Fruit fly (Drosophila melanogaster): ENCODE measurements around the gene Gbeta13F.

Gbeta13F gene

DNA sequence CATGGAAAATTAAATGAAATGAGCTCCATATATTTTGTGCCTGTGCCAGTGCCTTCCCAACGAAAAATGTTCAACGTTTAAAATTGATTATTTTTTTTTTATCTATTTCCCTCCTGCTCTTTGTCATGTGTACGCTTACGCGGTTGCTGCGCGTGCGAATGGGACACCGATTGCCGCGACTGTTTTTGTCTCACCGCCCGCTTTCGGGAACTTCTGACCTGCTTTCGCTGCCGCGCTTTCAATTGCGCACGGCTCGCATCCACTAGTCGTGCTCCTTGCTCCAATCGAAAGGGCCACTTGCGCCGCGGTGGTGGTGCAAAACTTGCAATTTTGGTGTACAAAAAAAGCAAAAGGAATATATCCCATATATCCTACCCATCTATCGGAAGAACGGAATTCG lies 564 bp downstream of the Gbeta13F start (continued):
- TF ChIP-seq CG17328 (GFP tag; IDR thresholded peaks at IDR 0.05), result peak; percentile 31; the same call in 1 of the 2 replicates
- TF ChIP-seq maf-S (GFP tag; optimal IDR thresholded peaks at IDR 0.05), result no peak
- TF ChIP-seq CG17802 (tag; optimal IDR thresholded peaks at IDR 0.05), result no peak
- no peak for TF ChIP-seq crc (GFP tag; optimal IDR thresholded peaks at IDR 0.05)
- TF ChIP-seq Lim3 (GFP tag; IDR thresholded peaks at IDR 0.05), result no peak
- TF ChIP-seq unpg (GFP tag; optimal IDR thresholded peaks at IDR 0.05), result peak; percentile 11
- no peak for TF ChIP-seq CG11247 (GFP tag; IDR thresholded peaks at IDR 0.05)
- TF ChIP-seq lov (optimal IDR thresholded peaks at IDR 0.05), result no peak
- no peak for TF ChIP-seq lov (GFP tag; IDR thresholded peaks at IDR 0.05)
- TF ChIP-seq Myb (GFP tag; optimal IDR thresholded peaks at IDR 0.05), result peak; percentile 27
- no peak for TF ChIP-seq ase (GFP tag; IDR thresholded peaks at IDR 0.05)
- TF ChIP-seq CG7928 (GFP tag; optimal IDR thresholded peaks at IDR 0.05), result no peak
- TF ChIP-seq YL-1 (GFP tag; optimal IDR thresholded peaks at IDR 0.05), result peak; percentile 95
- TF ChIP-seq grau (tag; optimal IDR thresholded peaks at IDR 0.05), result peak; percentile 3
- no peak for TF ChIP-seq CG7963 (GFP tag; IDR thresholded peaks at IDR 0.05; ENCODE audit: partially characterized antibody)
- TF ChIP-seq CG12391 (tag; optimal IDR thresholded peaks at IDR 0.05), result no peak
- TF ChIP-seq CkIIα-i1 (GFP tag; IDR thresholded peaks at IDR 0.05), result no peak
- TF ChIP-seq CG8765 (GFP tag; IDR thresholded peaks at IDR 0.05), result 0 out of 2 replicates have a peak, but pooled peaks have one; percentile 21
- peak; percentile 2 to 28 for TF ChIP-seq bsh (GFP tag; optimal IDR thresholded peaks at IDR 0.05)
- TF ChIP-seq Aef1 (GFP tag; IDR thresholded peaks at IDR 0.05), result no peak
- TF ChIP-seq CG3065 (GFP tag; optimal IDR thresholded peaks at IDR 0.05), result no peak
- TF ChIP-seq MTF-1 (GFP tag; optimal IDR thresholded peaks at IDR 0.05; ENCODE audit: borderline replicate concordance), result peak; percentile 81
- no peak for TF ChIP-seq sc (optimal IDR thresholded peaks at IDR 0.05)
- no peak for TF ChIP-seq sc (GFP tag; optimal IDR thresholded peaks at IDR 0.05)
- TF ChIP-seq ci (GFP tag; IDR thresholded peaks at IDR 0.05), result peak; percentile 61; the same call in 2 of the 3 replicates
- TF ChIP-seq bcd (GFP tag; optimal IDR thresholded peaks at IDR 0.05), result peak; percentile 1
- 0 out of 3 replicates have a peak, but pooled peaks have one; percentile 22 for TF ChIP-seq vnd (GFP tag; IDR thresholded peaks at IDR 0.05; ENCODE audit: partially characterized antibody)
- peak; percentile 50 for TF ChIP-seq HmgZ (tag; optimal IDR thresholded peaks at IDR 0.05)
- TF ChIP-seq CG11398 (GFP tag; optimal IDR thresholded peaks at IDR 0.05), result no peak
- no peak for TF ChIP-seq Chrac-16 (GFP tag; optimal IDR thresholded peaks at IDR 0.05)
- TF ChIP-seq amos (GFP tag; IDR thresholded peaks at IDR 0.05; ENCODE audit: partially characterized antibody), result peak; percentile 49; the same call in 1 of the 2 replicates
- peak; percentile 8 for TF ChIP-seq CG18262 (tag; optimal IDR thresholded peaks at IDR 0.05)
- no peak for TF ChIP-seq CG15073 (GFP tag; optimal IDR thresholded peaks at IDR 0.05)
- no peak for TF ChIP-seq CG12104 (GFP tag; optimal IDR thresholded peaks at IDR 0.05)
- peak; percentile 99 for TF ChIP-seq CG1832 (GFP tag; optimal IDR thresholded peaks at IDR 0.05)
- peak; percentile 43; the same call in 1 of the 2 replicates for TF ChIP-seq slbo (GFP tag; IDR thresholded peaks at IDR 0.05)
- TF ChIP-seq CG12659 (GFP tag; optimal IDR thresholded peaks at IDR 0.05), result peak; percentile 77
- no peak for TF ChIP-seq mld (GFP tag; IDR thresholded peaks at IDR 0.05; ENCODE audit: partially characterized antibody)
- peak; percentile 66 for TF ChIP-seq ewg (GFP tag; optimal IDR thresholded peaks at IDR 0.05)
- peak; percentile 44; the same call in 1 of the 3 replicates for TF ChIP-seq Opbp (GFP tag; IDR thresholded peaks at IDR 0.05; ENCODE audit: partially characterized antibody)
- no peak for TF ChIP-seq CG11723 (GFP tag; optimal IDR thresholded peaks at IDR 0.05)
- peak; percentile 11 for TF ChIP-seq ems (GFP tag; optimal IDR thresholded peaks at IDR 0.05)
- TF ChIP-seq CG31365 (tag; optimal IDR thresholded peaks at IDR 0.05), result no peak
- no peak for TF ChIP-seq crp (GFP tag; optimal IDR thresholded peaks at IDR 0.05)
- TF ChIP-seq CG14860 (GFP tag; IDR thresholded peaks at IDR 0.05; ENCODE audit: partially characterized antibody), result no peak
- no peak for TF ChIP-seq Fer2 (tag; optimal IDR thresholded peaks at IDR 0.05)
- TF ChIP-seq ranshi (GFP tag; IDR thresholded peaks at IDR 0.05), result 0 out of 2 replicates have a peak, but pooled peaks have one; percentile 35
- TF ChIP-seq kah (GFP tag; optimal IDR thresholded peaks at IDR 0.05), result peak; percentile 49
- TF ChIP-seq CG6854 (GFP tag; optimal IDR thresholded peaks at IDR 0.05), result no peak
- TF ChIP-seq fd3F (GFP tag; optimal IDR thresholded peaks at IDR 0.05), result no peak

Measured in whole organism, embryonic.